Worm (Caenorhabditis elegans): ENCODE measurements around the gene clec-219.

ce11 chrV:8318135-8318534 lies at the start of gene clec-219:
- TF ChIP-seq blmp-1 (tag; optimal IDR thresholded peaks at IDR 0.05) (no peak), nhr-76 (tag; optimal IDR thresholded peaks at IDR 0.05) (no peak), M03D4.4 (tag; optimal IDR thresholded peaks at IDR 0.05) (no peak), snpc-4 (tag; optimal IDR thresholded peaks at IDR 0.05) (no peak), pha-4 (tag; optimal IDR thresholded peaks at IDR 0.05) (no peak), ceh-43 (GFP tag; optimal IDR thresholded peaks at IDR 0.05) (no peak), elt-1 (tag; optimal IDR thresholded peaks at IDR 0.05; ENCODE audit: borderline replicate concordance, insufficient read depth) (no peak), nhr-28 (tag; optimal IDR thresholded peaks at IDR 0.05) (no peak), mep-1 (tag; optimal IDR thresholded peaks at IDR 0.05) (no peak), elt-3 (tag; optimal IDR thresholded peaks at IDR 0.05) (no peak), lin-13 (tag; optimal IDR thresholded peaks at IDR 0.05) (no peak)

Measured in whole organism, mixed stage, embryonic.